Fruit fly (Drosophila melanogaster) S2 (cell line): ENCODE results near the gene CG17959.

Source experiments
- CG8478 ChIP-seq: fragments of >200 bp; optimal IDR thresholded peaks from 2 replicates; lab custom pipeline; 2018
- CTCF ChIP-seq, 2 experiments: fragments of >200 bp; optimal IDR thresholded peaks; 2 replicates each; lab custom pipeline; 2018

DNA sequence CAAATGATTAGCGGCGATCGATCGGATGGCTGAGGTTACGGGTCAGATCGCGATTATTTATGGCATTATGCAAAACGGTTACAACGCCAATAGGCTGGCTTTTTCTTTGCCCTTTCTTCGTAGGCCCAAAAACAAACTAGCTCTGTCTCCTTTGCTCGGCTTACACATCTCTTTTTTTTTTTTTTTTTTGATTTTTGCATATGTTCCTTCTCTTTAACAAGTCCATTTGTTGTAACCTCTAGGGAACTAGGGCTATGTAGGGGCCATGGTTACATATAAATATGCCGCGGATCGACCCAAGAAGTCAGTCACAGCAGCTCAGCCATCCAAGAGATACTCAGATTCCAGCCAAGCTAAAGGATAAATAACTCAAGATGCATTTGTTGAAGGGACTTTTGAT is 5.8 kb upstream of the CG17959 start, which contains the start of gene CG14421:
- TF ChIP-seq CG8478 (no peak), CTCF (optimal IDR thresholded peaks at IDR 0.05; lab: Kevin White, UChicago) (no peak)
